Fruit fly (Drosophila melanogaster) whole organism, embryonic: ENCODE measurements around the gene Bap111.

Experiments used
- Ada2b ChIP-seq: fragments of 200-800 bp; sonication (Bioruptor generic); IDR thresholded peaks from 2 replicates; pipeline ENCODE4 v1.3.6; 2022; ENCODE audit warnings: missing biosample characterization, missing genetic modification characterization
- CG10366 ChIP-seq: fragments of 200-800 bp; sonication (Bioruptor generic); IDR thresholded peaks from 2 replicates; pipeline ENCODE4 v1.3.6; 2022; ENCODE audit warnings: missing biosample characterization, missing genetic modification characterization
- CG10979 ChIP-seq: fragments of 200-800 bp; sonication (Bioruptor generic); optimal IDR thresholded peaks from 2 replicates; lab custom pipeline; 2018; ENCODE audit warnings: missing biosample characterization, mild to moderate bottlenecking, missing genetic modification characterization, moderate library complexity
- CG11085 ChIP-seq: fragments of 200-800 bp; sonication (Bioruptor generic); IDR thresholded peaks from 2 replicates; pipeline ENCODE4 v1.3.6; 2022; ENCODE audit warnings: missing biosample characterization, missing genetic modification characterization
- CG11504 ChIP-seq: fragments of 200-800 bp; sonication (Bioruptor generic); optimal IDR thresholded peaks from 3 replicates; lab custom pipeline; 2019; ENCODE audit warnings: missing biosample characterization, mild to moderate bottlenecking, missing genetic modification characterization, moderate library complexity
- CG12391 ChIP-seq: fragments of 200-800 bp; sonication (Bioruptor generic); optimal IDR thresholded peaks from 3 replicates; lab custom pipeline; 2018; ENCODE audit warnings: missing biosample characterization, mild to moderate bottlenecking, missing genetic modification characterization, moderate library complexity
- CG14860 ChIP-seq: fragments of 200-800 bp; sonication (Bioruptor generic); IDR thresholded peaks from 3 replicates; pipeline ENCODE4 v1.3.6; 2022; ENCODE audit warnings: missing biosample characterization, missing genetic modification characterization; ENCODE audit not compliant: partially characterized antibody
- CG1603 ChIP-seq: fragments of 200-800 bp; sonication (Bioruptor generic); optimal IDR thresholded peaks from 2 replicates; lab custom pipeline; 2019; ENCODE audit warnings: missing biosample characterization, mild to moderate bottlenecking, missing genetic modification characterization, moderate library complexity
- CG17359 ChIP-seq: fragments of 200-800 bp; sonication (Bioruptor generic); optimal IDR thresholded peaks from 3 replicates; lab custom pipeline; 2018; ENCODE audit warnings: missing biosample characterization, mild to moderate bottlenecking, missing genetic modification characterization, moderate library complexity
- CG18764 ChIP-seq: fragments of 200-800 bp; sonication (Bioruptor generic); optimal IDR thresholded peaks from 3 replicates; lab custom pipeline; 2016; ENCODE audit warnings: missing biosample characterization, missing genetic modification characterization
- CG2120 ChIP-seq: fragments of 200-800 bp; sonication (Bioruptor generic); optimal IDR thresholded peaks from 3 replicates; lab custom pipeline; 2016; ENCODE audit warnings: missing biosample characterization, missing genetic modification characterization
- CG31441 ChIP-seq: fragments of 200-800 bp; sonication (Bioruptor generic); IDR thresholded peaks from 2 replicates; pipeline ENCODE4 v1.3.6; 2022; ENCODE audit warnings: missing biosample characterization, missing genetic modification characterization
- CG6689 ChIP-seq: fragments of 200-800 bp; sonication (Bioruptor generic); IDR thresholded peaks from 2 replicates; pipeline ENCODE4 v1.3.6; 2022; ENCODE audit warnings: missing biosample characterization, missing genetic modification characterization
- CG6791 ChIP-seq: fragments of 200-800 bp; sonication (Bioruptor generic); IDR thresholded peaks from 3 replicates; pipeline ENCODE4 v1.3.6; 2022; ENCODE audit warnings: missing biosample characterization, missing genetic modification characterization; ENCODE audit not compliant: partially characterized antibody
- CG7786 ChIP-seq: fragments of 200-800 bp; sonication (Bioruptor generic); optimal IDR thresholded peaks from 2 replicates; lab custom pipeline; 2016; ENCODE audit warnings: missing biosample characterization, missing genetic modification characterization
- CG8290 ChIP-seq, 3 experiments: fragments of 200-800 bp; sonication (Bioruptor generic); optimal IDR thresholded peaks; 2 replicates each; lab custom pipeline; 2016 to 2019; ENCODE audit warnings: missing biosample characterization in 3 of 3, missing genetic modification characterization in 3 of 3, mild to moderate bottlenecking in 2 of 3, moderate library complexity in 1 of 3
- CG8944 ChIP-seq: fragments of 200-800 bp; sonication (Bioruptor generic); optimal IDR thresholded peaks from 3 replicates; lab custom pipeline; 2016; ENCODE audit warnings: missing biosample characterization, missing genetic modification characterization
- Doc2 ChIP-seq: fragments of 200-800 bp; sonication (Bioruptor generic); IDR thresholded peaks from 2 replicates; pipeline ENCODE4 v1.3.6; 2022; ENCODE audit warnings: missing biosample characterization, missing genetic modification characterization
- Fer3 ChIP-seq: fragments of 200-800 bp; sonication (Bioruptor generic); optimal IDR thresholded peaks from 2 replicates; lab custom pipeline; 2018; ENCODE audit warnings: missing biosample characterization, mild to moderate bottlenecking, missing genetic modification characterization, moderate library complexity
- H15 ChIP-seq: fragments of 200-800 bp; sonication (Bioruptor generic); IDR thresholded peaks from 3 replicates; pipeline ENCODE4 v1.3.6; 2022; ENCODE audit warnings: missing biosample characterization, missing genetic modification characterization
- Hr51 ChIP-seq, 2 experiments: fragments of 200-800 bp; sonication (Bioruptor generic); optimal IDR thresholded peaks; 2 replicates in 1 of 2; 3 replicates in 1 of 2; lab custom pipeline; 2016 to 2018; ENCODE audit warnings: missing biosample characterization in 2 of 2, missing genetic modification characterization in 2 of 2, mild to moderate bottlenecking in 1 of 2, moderate library complexity in 1 of 2
- Meics ChIP-seq: fragments of 200-800 bp; sonication (Bioruptor generic); optimal IDR thresholded peaks from 2 replicates; lab custom pipeline; 2017; ENCODE audit warnings: missing biosample characterization, mild to moderate bottlenecking, missing genetic modification characterization
- Oli ChIP-seq: fragments of 200-800 bp; sonication (Bioruptor generic); optimal IDR thresholded peaks from 2 replicates; lab custom pipeline; 2018; ENCODE audit warnings: missing biosample characterization, mild to moderate bottlenecking, missing genetic modification characterization, moderate library complexity
- Pdp1 ChIP-seq, 2 experiments: fragments of 200-800 bp; sonication (Bioruptor generic); optimal IDR thresholded peaks; 3 replicates each; lab custom pipeline; 2016; ENCODE audit warnings: missing biosample characterization in 2 of 2, missing genetic modification characterization in 2 of 2, mild to moderate bottlenecking in 1 of 2, moderate library complexity in 1 of 2
- Sox102F ChIP-seq: fragments of 200-800 bp; sonication (Bioruptor generic); optimal IDR thresholded peaks from 2 replicates; lab custom pipeline; 2018; ENCODE audit warnings: missing biosample characterization, mild to moderate bottlenecking, missing genetic modification characterization, moderate library complexity
- Ssrp ChIP-seq: fragments of 200-800 bp; sonication (Bioruptor generic); optimal IDR thresholded peaks from 2 replicates; lab custom pipeline; 2018; ENCODE audit warnings: missing biosample characterization, mild to moderate bottlenecking, missing genetic modification characterization, moderate library complexity
- ab ChIP-seq: fragments of 200-800 bp; sonication (Bioruptor generic); optimal IDR thresholded peaks from 2 replicates; lab custom pipeline; 2016; ENCODE audit warnings: missing biosample characterization, missing genetic modification characterization
- bbx ChIP-seq: fragments of 200-800 bp; sonication (Bioruptor generic); IDR thresholded peaks from 2 replicates; pipeline ENCODE4 v1.3.6; 2022; ENCODE audit warnings: missing biosample characterization, missing genetic modification characterization; ENCODE audit not compliant: partially characterized antibody
- cad ChIP-seq: fragments of >200 bp; optimal IDR thresholded peaks from 2 replicates; lab custom pipeline; 2017; ENCODE audit warnings: missing biosample characterization, missing genetic modification characterization
- ci ChIP-seq: fragments of 200-800 bp; sonication (Bioruptor generic); IDR thresholded peaks from 3 replicates; pipeline ENCODE4 v1.3.6; 2022; ENCODE audit warnings: missing biosample characterization, missing genetic modification characterization
- dmrt99B ChIP-seq: fragments of 200-800 bp; sonication (Bioruptor generic); optimal IDR thresholded peaks from 2 replicates; lab custom pipeline; 2018; ENCODE audit warnings: missing biosample characterization, mild to moderate bottlenecking, missing genetic modification characterization, moderate library complexity
- esg ChIP-seq: fragments of 200-800 bp; sonication (Bioruptor generic); conservative IDR thresholded peaks from 2 replicates; pipeline ENCODE4 v1.3.6; 2022; ENCODE audit warnings: missing biosample characterization, missing genetic modification characterization
- grau ChIP-seq: fragments of 200-800 bp; optimal IDR thresholded peaks from 3 replicates; lab custom pipeline; 2019; ENCODE audit warnings: missing biosample characterization, mild to moderate bottlenecking, missing genetic modification characterization, moderate library complexity
- kni ChIP-seq: fragments of 200-800 bp; sonication (Bioruptor generic); optimal IDR thresholded peaks from 3 replicates; lab custom pipeline; 2017; ENCODE audit warnings: mild to moderate bottlenecking, missing biosample characterization, missing genetic modification reagents, missing genetic modification characterization
- lab ChIP-seq: fragments of 200-800 bp; sonication (Bioruptor generic); optimal IDR thresholded peaks from 3 replicates; lab custom pipeline; 2017; ENCODE audit warnings: missing biosample characterization, missing genetic modification characterization, mild to moderate bottlenecking, moderate library complexity, missing genetic modification reagents
- mam ChIP-seq: fragments of 200-800 bp; sonication (Bioruptor generic); optimal IDR thresholded peaks from 3 replicates; lab custom pipeline; 2016; ENCODE audit warnings: missing biosample characterization, missing genetic modification characterization
- nerfin-1 ChIP-seq: fragments of 200-800 bp; sonication (Bioruptor generic); optimal IDR thresholded peaks from 3 replicates; lab custom pipeline; 2019; ENCODE audit warnings: missing biosample characterization, mild to moderate bottlenecking, missing genetic modification characterization, moderate library complexity
- p53 ChIP-seq: fragments of 200-800 bp; sonication (Bioruptor generic); optimal IDR thresholded peaks from 2 replicates; lab custom pipeline; 2016; ENCODE audit warnings: missing biosample characterization, missing genetic modification characterization
- pan ChIP-seq, 4 experiments: fragments of >200 bp in 3 of 4; fragments of 200-800 bp in 1 of 4; sonication (Bioruptor generic) in 1 of 4; optimal IDR thresholded peaks in 3 of 4; IDR thresholded peaks in 1 of 4; 2 replicates each; pipeline versions ENCODE4 v1.3.6 to Lab custom; 2017 to 2022; ENCODE audit warnings: missing biosample characterization in 2 of 4, missing genetic modification characterization in 2 of 4, mixed read lengths in 1 of 4
- phol ChIP-seq: fragments of 200-800 bp; sonication (Bioruptor generic); optimal IDR thresholded peaks from 3 replicates; lab custom pipeline; 2018; ENCODE audit warnings: missing biosample characterization, mild to moderate bottlenecking, missing genetic modification characterization, moderate library complexity
- sob ChIP-seq: fragments of 200-800 bp; sonication (Bioruptor generic); IDR thresholded peaks from 2 replicates; pipeline ENCODE4 v1.3.6; 2022; ENCODE audit warnings: missing biosample characterization, missing genetic modification characterization
- tll ChIP-seq, 2 experiments: fragments of 200-800 bp in 1 of 2; fragments of >200 bp in 1 of 2; sonication (Bioruptor generic) in 1 of 2; optimal IDR thresholded peaks; 2 replicates each; lab custom pipeline; 2017 to 2019; ENCODE audit warnings: missing biosample characterization in 2 of 2, missing genetic modification characterization in 2 of 2, mild to moderate bottlenecking in 1 of 2, moderate library complexity in 1 of 2
- twi ChIP-seq: fragments of 200-800 bp; optimal IDR thresholded peaks from 2 replicates; lab custom pipeline; 2019; ENCODE audit warnings: missing biosample characterization, mild to moderate bottlenecking, missing genetic modification characterization, moderate library complexity
- tx ChIP-seq: fragments of 200-800 bp; sonication (Bioruptor generic); optimal IDR thresholded peaks from 2 replicates; lab custom pipeline; 2016; ENCODE audit warnings: missing biosample characterization, missing genetic modification characterization
- vfl ChIP-seq: fragments of 200-800 bp; sonication (Bioruptor generic); optimal IDR thresholded peaks from 2 replicates; lab custom pipeline; 2016; ENCODE audit warnings: missing biosample characterization, missing genetic modification characterization
- zfh1 ChIP-seq: fragments of 200-800 bp; sonication (Bioruptor generic); IDR thresholded peaks from 3 replicates; pipeline ENCODE4 v1.3.6; 2022; ENCODE audit warnings: missing biosample characterization, missing genetic modification characterization

The Bap111 gene

dm6 chrX:9127264-9128011, 21.7 kb upstream of the Bap111 start:
- TF ChIP-seq Oli (tag; lab: Kevin White, UChicago) (peak; percentile 33), ab (no peak), CG2120 (GFP tag; lab: Kevin White, UChicago) (peak; percentile 28), pan (optimal IDR thresholded peaks at IDR 0.05; lab: Kevin White, UChicago) (no peak), pan (GFP tag; optimal IDR thresholded peaks at IDR 0.05 in 1 of 2, IDR thresholded peaks at IDR 0.05 in 1 of 2) (peak in 1 of 2 experiments; percentile 31), Sox102F (peak; percentile 37), tx (GFP tag; lab: Kevin White, UChicago) (no peak), lab (GFP tag; lab: Kevin White, UChicago) (peak; percentile 47), sob (GFP tag; lab: Robert Waterston, UW) (no peak), CG14860 (GFP tag; lab: Robert Waterston, UW) (no peak), Ada2b (GFP tag; lab: Robert Waterston, UW) (0 out of 2 replicates have a peak, but pooled peaks have one; percentile 22), CG11085 (GFP tag; lab: Robert Waterston, UW) (no peak), Meics (GFP tag; lab: Kevin White, UChicago) (peak; percentile 12), nerfin-1 (tag; lab: Kevin White, UChicago) (peak; percentile 13), twi (tag; lab: Kevin White, UChicago) (peak; percentile 33), CG10979 (tag; lab: Kevin White, UChicago) (peak; percentile 19), CG8944 (GFP tag; lab: Kevin White, UChicago) (peak; percentile 16), CG8290 (GFP tag; optimal IDR thresholded peaks at IDR 0.05; lab: Kevin White, UChicago) (no peak), CG8290 (tag; optimal IDR thresholded peaks at IDR 0.05; lab: Kevin White, UChicago) (peak in 1 of 2 experiments; percentile 36), vfl (GFP tag; lab: Kevin White, UChicago) (no peak), ci (0 out of 3 replicates have a peak, but pooled peaks have one; percentile 13), CG10366 (GFP tag; lab: Robert Waterston, UW) (no peak), CG11504 (peak; percentile 31), Fer3 (peak; percentile 20), p53 (GFP tag; lab: Kevin White, UChicago) (no peak), H15 (GFP tag; lab: Robert Waterston, UW) (no peak), cad (GFP tag; lab: Kevin White, UChicago) (no peak), dmrt99B (tag; lab: Kevin White, UChicago) (peak; percentile 35), CG6791 (no peak), grau (peak; percentile 5), phol (peak; percentile 31), CG17359 (peak; percentile 17), esg (GFP tag; lab: Robert Waterston, UW) (0 out of 2 replicates have a peak, but pooled peaks have one; percentile 12), zfh1 (GFP tag; lab: Robert Waterston, UW) (peak; percentile 62; the same call in 2 of the 3 replicates), kni (GFP tag; lab: Kevin White, UChicago) (peak; percentile 60), Hr51 (GFP tag; optimal IDR thresholded peaks at IDR 0.05; lab: Kevin White, UChicago) (peak in 1 of 2 experiments; percentile 26), Ssrp (peak; percentile 36), CG31441 (GFP tag; lab: Robert Waterston, UW) (no peak), Doc2 (GFP tag; lab: Robert Waterston, UW) (no peak), CG18764 (GFP tag; lab: Kevin White, UChicago) (no peak), Pdp1 (GFP tag; optimal IDR thresholded peaks at IDR 0.05; lab: Kevin White, UChicago) (peak in 1 of 2 experiments; percentile 18), tll (GFP tag; optimal IDR thresholded peaks at IDR 0.05; lab: Kevin White, UChicago) (peak in 1 of 2 experiments; percentile 54), CG12391 (tag; lab: Kevin White, UChicago) (peak; percentile 14), bbx (GFP tag; lab: Robert Waterston, UW) (no peak), CG7786 (GFP tag; lab: Kevin White, UChicago) (peak; percentile 1), CG1603 (tag; lab: Kevin White, UChicago) (peak; percentile 45), CG6689 (peak; percentile 38), mam (peak; percentile 11)
